Worm (Caenorhabditis elegans): Measurements from ENCODE around the gene glb-1.

DNA sequence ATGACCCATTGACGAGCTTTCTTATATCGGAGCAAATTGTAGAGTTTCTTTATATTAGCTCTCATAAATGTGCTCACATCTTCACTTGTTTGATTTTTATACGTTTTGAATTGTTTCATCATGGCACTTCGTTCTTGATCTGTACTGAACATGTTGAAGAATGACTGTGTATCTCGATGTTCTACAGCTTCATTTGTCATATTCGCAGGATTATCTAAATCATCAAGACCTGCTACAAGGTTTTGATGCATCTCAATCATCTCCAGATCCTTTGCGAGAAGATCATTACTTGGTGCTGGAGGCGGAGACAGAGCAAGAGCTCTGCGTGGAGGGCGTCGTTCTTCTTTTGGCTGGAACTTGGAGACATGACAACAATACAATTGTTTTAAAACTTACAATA, 19.8 kb downstream of the glb-1 start:
- no peak for TF ChIP-seq nhr-11 (tag; optimal IDR thresholded peaks at IDR 0.05)
- no peak for TF ChIP-seq dmd-4 (tag; optimal IDR thresholded peaks at IDR 0.05; ENCODE audit: borderline replicate concordance)
- no peak for TF ChIP-seq pha-4 (tag; optimal IDR thresholded peaks at IDR 0.05)
- no peak for TF ChIP-seq K09A11.1 (tag; optimal IDR thresholded peaks at IDR 0.05; ENCODE audit: insufficient read depth)
- no peak for TF ChIP-seq lin-11 (tag; optimal IDR thresholded peaks at IDR 0.05)
- TF ChIP-seq ceh-18 (tag; optimal IDR thresholded peaks at IDR 0.05) = no peak
- no peak for TF ChIP-seq pat-9 (tag; optimal IDR thresholded peaks at IDR 0.05)
- no peak for TF ChIP-seq hlh-30 (tag; optimal IDR thresholded peaks at IDR 0.05; ENCODE audit: insufficient read depth)

Data from whole organism, late embryonic.